Worm (Caenorhabditis elegans) whole organism, L1 larva: ENCODE results near the gene srlf-17.

Experiments
- C16A3.4 ChIP-seq: fragments of 150-350 bp; optimal IDR thresholded peaks from 2 replicates; lab custom pipeline; 2014; ENCODE audit warnings: missing biosample characterization, missing genetic modification characterization
- F16B12.6 ChIP-seq: fragments of 150-350 bp; optimal IDR thresholded peaks from 2 replicates; lab custom pipeline; 2014; ENCODE audit warnings: missing biosample characterization, missing genetic modification characterization
- alr-1 ChIP-seq: fragments of 200-800 bp; sonication (Bioruptor generic); optimal IDR thresholded peaks from 2 replicates; lab custom pipeline; 2018; ENCODE audit warnings: borderline replicate concordance, mild to moderate bottlenecking, missing genetic modification characterization, missing compliant biosample characterization
- blmp-1 ChIP-seq: fragments of 150-350 bp; optimal IDR thresholded peaks from 2 replicates; lab custom pipeline; 2014; ENCODE audit warnings: missing biosample characterization, missing genetic modification characterization
- ceh-82 ChIP-seq, 3 experiments: fragments of 150-350 bp in 1 of 3; sonication (generic microtip) in 2 of 3; optimal IDR thresholded peaks; 2 replicates each; lab custom pipeline; 2014 to 2017; ENCODE audit warnings: missing biosample characterization in 3 of 3, missing genetic modification characterization in 3 of 3
- ceh-90 ChIP-seq: sonication (generic microtip); optimal IDR thresholded peaks from 2 replicates; lab custom pipeline; 2016; ENCODE audit warnings: missing genetic modification characterization, missing compliant biosample characterization
- ces-1 ChIP-seq: fragments of 150-350 bp; optimal IDR thresholded peaks from 2 replicates; lab custom pipeline; 2014; ENCODE audit warnings: missing biosample characterization, missing genetic modification reagents, missing genetic modification characterization
- dpl-1 ChIP-seq, 3 experiments: fragments of 150-350 bp in 2 of 3; sonication (generic microtip) in 1 of 3; optimal IDR thresholded peaks; 2 replicates each; lab custom pipeline; 2014 to 2017; ENCODE audit warnings: missing biosample characterization in 3 of 3, missing genetic modification characterization in 3 of 3, missing genetic modification reagents in 3 of 3
- dsc-1 ChIP-seq: sonication (generic microtip); optimal IDR thresholded peaks from 2 replicates; lab custom pipeline; 2016; ENCODE audit warnings: mild to moderate bottlenecking, missing genetic modification characterization, missing compliant biosample characterization
- efl-1 ChIP-seq, 4 experiments: fragments of 150-350 bp; optimal IDR thresholded peaks in 3 of 4; peaks in 1 of 4; 1 replicate in 1 of 4; 2 replicates in 3 of 4; lab custom pipeline; 2014; ENCODE audit warnings: missing biosample characterization in 2 of 4, missing genetic modification characterization in 2 of 4, missing genetic modification reagents in 2 of 4
- efl-3 ChIP-seq: fragments of 200-800 bp; sonication (Bioruptor generic); optimal IDR thresholded peaks from 2 replicates; lab custom pipeline; 2018; ENCODE audit warnings: mild to moderate bottlenecking, missing genetic modification characterization, missing compliant biosample characterization
- egl-13 ChIP-seq: sonication (generic microtip); optimal IDR thresholded peaks from 2 replicates; lab custom pipeline; 2016; ENCODE audit warnings: missing genotype, missing genetic modification reagents, missing genetic modification characterization, missing compliant biosample characterization
- elt-2 ChIP-seq: sonication (generic microtip); optimal IDR thresholded peaks from 2 replicates; lab custom pipeline; 2016; ENCODE audit warnings: missing genetic modification characterization, mild to moderate bottlenecking, inconsistent platforms, missing compliant biosample characterization, missing genetic modification reagents
- elt-3 ChIP-seq, 6 experiments: fragments of 150-350 bp in 1 of 6; sonication (generic microtip); optimal IDR thresholded peaks; 2 replicates each; lab custom pipeline; 2017 to 2018; ENCODE audit warnings: missing biosample characterization in 6 of 6, missing genetic modification characterization in 6 of 6, inconsistent platforms in 1 of 6
- fkh-8 ChIP-seq: sonication (generic microtip); optimal IDR thresholded peaks from 2 replicates; lab custom pipeline; 2016; ENCODE audit warnings: mild to moderate bottlenecking, missing genetic modification characterization, missing compliant biosample characterization
- fos-1 ChIP-seq: fragments of 150-350 bp; optimal IDR thresholded peaks from 2 replicates; lab custom pipeline; 2014; ENCODE audit warnings: missing biosample characterization, missing genetic modification characterization
- grh-1 ChIP-seq: fragments of 200-800 bp; sonication (Bioruptor generic); IDR thresholded peaks from 2 replicates; pipeline ENCODE4 v1.3.6; 2022; ENCODE audit warnings: missing genetic modification reagents, missing genetic modification characterization, missing compliant biosample characterization
- hlh-17 ChIP-seq: fragments of 200-800 bp; sonication (Bioruptor generic); optimal IDR thresholded peaks from 2 replicates; lab custom pipeline; 2018; ENCODE audit warnings: missing genetic modification characterization, mild to moderate bottlenecking, missing compliant biosample characterization, moderate library complexity, borderline replicate concordance
- irx-1 ChIP-seq: sonication (generic microtip); optimal IDR thresholded peaks from 2 replicates; lab custom pipeline; 2016; ENCODE audit warnings: missing genetic modification characterization, missing compliant biosample characterization
- isw-1 ChIP-seq: fragments of 200-800 bp; sonication (Bioruptor generic); IDR thresholded peaks from 2 replicates; pipeline ENCODE4 v1.3.6; 2022; ENCODE audit warnings: missing genetic modification characterization, missing compliant biosample characterization
- lin-13 ChIP-seq: fragments of 150-350 bp; optimal IDR thresholded peaks from 2 replicates; lab custom pipeline; 2014; ENCODE audit warnings: missing biosample characterization, missing genetic modification reagents, missing genetic modification characterization
- lin-15B ChIP-seq: fragments of 150-350 bp; sonication (generic microtip); optimal IDR thresholded peaks from 3 replicates; lab custom pipeline; 2014; ENCODE audit warnings: missing biosample characterization, missing genetic modification characterization
- lin-39 ChIP-seq: fragments of 150-350 bp; optimal IDR thresholded peaks from 2 replicates; lab custom pipeline; 2014; ENCODE audit warnings: missing biosample characterization, missing genetic modification reagents, missing genetic modification characterization
- mdl-1 ChIP-seq, 2 experiments: fragments of 150-350 bp; optimal IDR thresholded peaks; 2 replicates each; lab custom pipeline; 2014 to 2017; ENCODE audit warnings: missing biosample characterization in 2 of 2, missing genetic modification characterization in 2 of 2, inconsistent platforms in 1 of 2
- mef-2 ChIP-seq: fragments of 150-350 bp; optimal IDR thresholded peaks from 2 replicates; lab custom pipeline; 2014; ENCODE audit warnings: missing biosample characterization, missing genetic modification characterization
- mep-1 ChIP-seq: fragments of 150-350 bp; optimal IDR thresholded peaks from 2 replicates; lab custom pipeline; 2014; ENCODE audit warnings: missing biosample characterization, missing genetic modification characterization
- nhr-19 ChIP-seq: fragments of 200-800 bp; sonication (Bioruptor generic); conservative IDR thresholded peaks from 2 replicates; pipeline ENCODE4 v1.3.6; 2022; ENCODE audit warnings: missing genetic modification characterization, missing compliant biosample characterization
- nhr-20 ChIP-seq: sonication (generic microtip); optimal IDR thresholded peaks from 2 replicates; lab custom pipeline; 2016; ENCODE audit warnings: mild to moderate bottlenecking, missing genetic modification characterization, missing compliant biosample characterization
- nhr-237 ChIP-seq: fragments of 150-350 bp; optimal IDR thresholded peaks from 2 replicates; lab custom pipeline; 2014; ENCODE audit warnings: missing biosample characterization, missing genetic modification characterization
- nhr-28 ChIP-seq: fragments of 150-350 bp; optimal IDR thresholded peaks from 2 replicates; lab custom pipeline; 2014; ENCODE audit warnings: missing biosample characterization, missing genetic modification characterization
- nhr-47 ChIP-seq: sonication (generic microtip); optimal IDR thresholded peaks from 2 replicates; lab custom pipeline; 2016; ENCODE audit warnings: mild to moderate bottlenecking, missing genetic modification characterization, moderate library complexity, missing compliant biosample characterization
- nhr-71 ChIP-seq: sonication (generic microtip); optimal IDR thresholded peaks from 2 replicates; lab custom pipeline; 2016; ENCODE audit warnings: mild to moderate bottlenecking, missing genetic modification characterization, moderate library complexity, missing compliant biosample characterization
- nhr-76 ChIP-seq: sonication (generic microtip); optimal IDR thresholded peaks from 2 replicates; lab custom pipeline; 2017; ENCODE audit warnings: missing biosample characterization, missing genetic modification characterization
- nhr-77 ChIP-seq: fragments of 150-350 bp; optimal IDR thresholded peaks from 2 replicates; lab custom pipeline; 2014; ENCODE audit warnings: missing biosample characterization, missing genetic modification characterization
- nhr-85 ChIP-seq: sonication (generic microtip); peaks from one replicate; lab custom pipeline; 2016; ENCODE audit warnings: missing genetic modification characterization, inconsistent platforms, missing compliant biosample characterization
- pax-3 ChIP-seq: fragments of 200-800 bp; sonication (Bioruptor generic); optimal IDR thresholded peaks from 2 replicates; lab custom pipeline; 2018; ENCODE audit warnings: mild to moderate bottlenecking, missing genetic modification characterization, moderate library complexity, missing compliant biosample characterization
- pqm-1 ChIP-seq: sonication (generic microtip); optimal IDR thresholded peaks from 3 replicates; lab custom pipeline; 2017; ENCODE audit warnings: missing biosample characterization, missing genetic modification characterization
- rnt-1 ChIP-seq: sonication (generic microtip); optimal IDR thresholded peaks from 2 replicates; lab custom pipeline; 2016; ENCODE audit warnings: mild to moderate bottlenecking, missing genetic modification characterization, moderate library complexity, missing compliant biosample characterization
- snpc-4 ChIP-seq: fragments of 150-350 bp; optimal IDR thresholded peaks from 2 replicates; lab custom pipeline; 2014; ENCODE audit warnings: missing biosample characterization, missing genetic modification characterization
- snu-23 ChIP-seq: sonication (generic microtip); optimal IDR thresholded peaks from 2 replicates; lab custom pipeline; 2016; ENCODE audit warnings: missing genetic modification characterization, missing compliant biosample characterization
- sox-4 ChIP-seq: sonication (generic microtip); optimal IDR thresholded peaks from 2 replicates; lab custom pipeline; 2016; ENCODE audit warnings: missing genetic modification characterization, missing compliant biosample characterization
- sup-37 ChIP-seq: fragments of 200-800 bp; sonication (Bioruptor generic); optimal IDR thresholded peaks from 2 replicates; lab custom pipeline; 2018; ENCODE audit warnings: mild to moderate bottlenecking, missing genetic modification characterization, missing compliant biosample characterization
- swsn-7 ChIP-seq: sonication (generic microtip); optimal IDR thresholded peaks from 2 replicates; lab custom pipeline; 2016; ENCODE audit warnings: missing genetic modification characterization, missing compliant biosample characterization
- tlp-1 ChIP-seq: fragments of 150-350 bp; optimal IDR thresholded peaks from 2 replicates; lab custom pipeline; 2014; ENCODE audit warnings: missing biosample characterization, missing genetic modification characterization
- unc-130 ChIP-seq: fragments of 150-350 bp; optimal IDR thresholded peaks from 2 replicates; lab custom pipeline; 2017; ENCODE audit warnings: missing biosample characterization, missing genetic modification characterization, inconsistent platforms
- unc-62 ChIP-seq: fragments of 150-350 bp; optimal IDR thresholded peaks from 2 replicates; lab custom pipeline; 2014; ENCODE audit warnings: missing biosample characterization, missing genetic modification reagents, missing genetic modification characterization
- vab-15 ChIP-seq: sonication (generic microtip); optimal IDR thresholded peaks from 2 replicates; lab custom pipeline; 2017; ENCODE audit warnings: missing genotype, mild to moderate bottlenecking, missing genetic modification characterization, missing compliant biosample characterization
- zag-1 ChIP-seq: fragments of 150-350 bp; optimal IDR thresholded peaks from 2 replicates; lab custom pipeline; 2014; ENCODE audit warnings: missing biosample characterization, missing genetic modification characterization
- ztf-11 ChIP-seq, 2 experiments: sonication (generic microtip); optimal IDR thresholded peaks; 2 replicates each; lab custom pipeline; 2016 to 2017; ENCODE audit warnings: missing genetic modification characterization in 2 of 2, missing biosample characterization in 1 of 2, missing compliant biosample characterization in 1 of 2

The srlf-17 gene

DNA sequence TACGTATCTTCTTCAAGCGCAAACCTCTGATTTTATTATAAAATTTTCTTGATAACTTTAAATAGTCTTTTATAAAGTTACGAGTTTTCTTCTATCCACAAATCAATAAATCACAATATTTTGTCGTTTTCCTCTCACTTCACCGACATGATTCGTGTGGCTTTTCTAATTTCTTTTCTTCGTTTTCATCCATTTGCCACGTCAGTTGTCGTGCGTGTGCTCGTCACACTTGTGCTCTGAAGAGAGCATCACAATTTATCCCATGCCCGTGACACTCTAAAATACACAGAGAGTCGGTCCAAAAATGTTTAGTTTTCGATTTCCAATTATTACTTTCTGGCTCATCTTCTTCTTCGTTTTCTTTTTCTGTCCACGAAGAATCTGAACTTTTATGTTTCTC lies 9.4 kb upstream of the srlf-17 start (continued):
- TF ChIP-seq dsc-1 (tag; lab: Kevin White, UChicago) (no peak), efl-1 (optimal IDR thresholded peaks at IDR 0.05; lab: Kevin White, UChicago) (no peak), efl-1 (GFP tag; optimal IDR thresholded peaks at IDR 0.05 in 1 of 2; lab: Kevin White, UChicago) (no peak), rnt-1 (tag; lab: Kevin White, UChicago) (peak; percentile 62), pqm-1 (tag; lab: Kevin White, UChicago) (no peak), blmp-1 (tag; lab: Kevin White, UChicago) (no peak), nhr-28 (tag; lab: Kevin White, UChicago) (no peak), ztf-11 (tag; optimal IDR thresholded peaks at IDR 0.05; lab: Kevin White, UChicago) (no peak), mdl-1 (tag; optimal IDR thresholded peaks at IDR 0.05; lab: Kevin White, UChicago) (no peak), efl-3 (GFP tag; lab: Kevin White, UChicago) (no peak), ces-1 (GFP tag; lab: Kevin White, UChicago) (no peak), unc-130 (peak; percentile 55), ceh-90 (tag; lab: Kevin White, UChicago) (no peak), mef-2 (tag; lab: Kevin White, UChicago) (no peak), nhr-19 (no peak), lin-15B (no peak), C16A3.4 (tag; lab: Kevin White, UChicago) (no peak), vab-15 (tag; lab: Kevin White, UChicago) (no peak), fkh-8 (tag; lab: Kevin White, UChicago) (no peak), tlp-1 (tag; lab: Kevin White, UChicago) (no peak), irx-1 (tag; lab: Kevin White, UChicago) (no peak)

- TF ChIP-seq nhr-71 (tag; lab: Kevin White, UChicago), result peak; percentile 80
- no peak for TF ChIP-seq F16B12.6 (tag; lab: Kevin White, UChicago)
- no peak for TF ChIP-seq grh-1 (GFP tag; lab: Robert Waterston, UW)
- peak; percentile 61 for TF ChIP-seq swsn-7
- peak in 1 of 6 experiments; percentile 11 for TF ChIP-seq elt-3 (tag; optimal IDR thresholded peaks at IDR 0.05; lab: Kevin White, UChicago)
- no peak for TF ChIP-seq lin-39 (tag; lab: Kevin White, UChicago)
- peak; percentile 52 for TF ChIP-seq fos-1 (tag; lab: Kevin White, UChicago)
- TF ChIP-seq snu-23 (GFP tag; lab: Kevin White, UChicago), result peak; percentile 80
- peak; percentile 79 to 89 for TF ChIP-seq efl-1 (optimal IDR thresholded peaks at IDR 0.05; lab: Kevin White, UChicago)
- peak; percentile 84 to 99 for TF ChIP-seq efl-1 (GFP tag; optimal IDR thresholded peaks at IDR 0.05 in 1 of 2; lab: Kevin White, UChicago)
- peak; percentile 70 for TF ChIP-seq nhr-47 (tag; lab: Kevin White, UChicago)
- peak; percentile 20 for TF ChIP-seq irx-1 (tag; lab: Kevin White, UChicago)
- TF ChIP-seq pax-3 (tag; lab: Kevin White, UChicago), result no peak
- peak; percentile 12 for TF ChIP-seq elt-2 (tag; lab: Kevin White, UChicago)
- TF ChIP-seq ceh-82 (tag; optimal IDR thresholded peaks at IDR 0.05; lab: Kevin White, UChicago), result peak; percentile 44 to 71 (median 59)
- peak; percentile 78 to 85 (median 84) for TF ChIP-seq dpl-1 (GFP tag; optimal IDR thresholded peaks at IDR 0.05; lab: Kevin White, UChicago)
- TF ChIP-seq snpc-4 (tag; lab: Kevin White, UChicago), result peak; percentile 35
- peak; percentile 59 for TF ChIP-seq nhr-20 (tag; lab: Kevin White, UChicago)
- TF ChIP-seq nhr-28 (tag; lab: Kevin White, UChicago), result no peak
- TF ChIP-seq isw-1, result peak; percentile 58
- TF ChIP-seq lin-13 (GFP tag; lab: Kevin White, UChicago), result peak; percentile 3
- no peak for TF ChIP-seq egl-13 (tag; lab: Kevin White, UChicago)
- no peak for TF ChIP-seq sup-37 (GFP tag; lab: Kevin White, UChicago)
- no peak for TF ChIP-seq tlp-1 (tag; lab: Kevin White, UChicago)
- TF ChIP-seq zag-1 (tag; lab: Kevin White, UChicago), result peak; percentile 42
- no peak for TF ChIP-seq alr-1 (tag; lab: Kevin White, UChicago)
- TF ChIP-seq nhr-77 (tag; lab: Kevin White, UChicago), result peak; percentile 36
- TF ChIP-seq sox-4 (tag; lab: Kevin White, UChicago), result no peak
- TF ChIP-seq nhr-237 (tag; lab: Kevin White, UChicago), result no peak
- TF ChIP-seq nhr-85, result peak; percentile 80
- peak; percentile 54 for TF ChIP-seq blmp-1 (tag; lab: Kevin White, UChicago)
- TF ChIP-seq hlh-17 (GFP tag; lab: Kevin White, UChicago), result no peak
- peak; percentile 64 for TF ChIP-seq mep-1 (tag; lab: Kevin White, UChicago)
- no peak for TF ChIP-seq nhr-76
- TF ChIP-seq unc-62 (GFP tag; lab: Kevin White, UChicago), result no peak
- TF ChIP-seq nhr-19, result peak; percentile 66
These were observed 8.6 kb upstream of the srlf-17 start, which contains the start of gene rps-5 for ce11 chrIV:11110995-11111619. Gene rps-5, minus strand, starts transcription at chrIV:11111045.
